Worm (Caenorhabditis elegans): ENCODE data around the gene F20G2.3.
A peak's percentile ranks its signal among the peaks of the same experiment; 100 is the strongest.

Gene F20G2.3

ce11 chrV:13808462-13808867 is 40.2 kb upstream of the F20G2.3 start (continued):
- TF ChIP-seq unc-39 (tag; optimal IDR thresholded peaks at IDR 0.05) (peak; percentile 7), elt-3 (tag; optimal IDR thresholded peaks at IDR 0.05) (no peak), ztf-11 (tag; optimal IDR thresholded peaks at IDR 0.05) (no peak), unc-55 (GFP tag; optimal IDR thresholded peaks at IDR 0.05) (peak; percentile 80), nhr-25 (tag; optimal IDR thresholded peaks at IDR 0.05) (no peak), mbf-1 (tag; optimal IDR thresholded peaks at IDR 0.05) (no peak), peb-1 (tag; optimal IDR thresholded peaks at IDR 0.05) (no peak), mdl-1 (tag; optimal IDR thresholded peaks at IDR 0.05) (no peak), fos-1 (tag; optimal IDR thresholded peaks at IDR 0.05) (peak; percentile 78), F13H6.1 (tag; optimal IDR thresholded peaks at IDR 0.05) (peak; percentile 89), lin-11 (tag; optimal IDR thresholded peaks at IDR 0.05) (peak; percentile 5), ceh-82 (tag; optimal IDR thresholded peaks at IDR 0.05) (no peak), gmeb-1 (tag; optimal IDR thresholded peaks at IDR 0.05) (peak; percentile 46), lin-13 (GFP tag; optimal IDR thresholded peaks at IDR 0.05) (peak; percentile 24)

ce11 chrV:13807232-13807631 is 38.9 kb upstream of the F20G2.3 start, which contains the start of gene swan-1:
Gene swan-1 (minus strand): TSS chrV:13807237.
- TF ChIP-seq sem-4 (tag; optimal IDR thresholded peaks at IDR 0.05) (peak; percentile 16), ceh-82 (tag; optimal IDR thresholded peaks at IDR 0.05) (no peak), elt-1 (tag; optimal IDR thresholded peaks at IDR 0.05) (no peak), unc-39 (tag; optimal IDR thresholded peaks at IDR 0.05) (no peak), unc-55 (GFP tag; optimal IDR thresholded peaks at IDR 0.05) (no peak), C34F6.9 (tag; optimal IDR thresholded peaks at IDR 0.05) (peak; percentile 3), F13H6.1 (tag; optimal IDR thresholded peaks at IDR 0.05) (peak; percentile 27), mab-5 (tag; optimal IDR thresholded peaks at IDR 0.05) (no peak), nhr-129 (tag; optimal IDR thresholded peaks at IDR 0.05) (peak; percentile 12), ztf-4 (tag; optimal IDR thresholded peaks at IDR 0.05) (no peak), ama-1 (optimal IDR thresholded peaks at IDR 0.05) (no peak), blmp-1 (tag; optimal IDR thresholded peaks at IDR 0.05; ENCODE audit: insufficient read depth) (peak; percentile 47), crh-2 (tag; optimal IDR thresholded peaks at IDR 0.05) (no peak), sma-9 (GFP tag; optimal IDR thresholded peaks at IDR 0.05) (peak; percentile 16), sma-9 (tag; optimal IDR thresholded peaks at IDR 0.05) (no peak), Y55F3AM.14 (GFP tag; optimal IDR thresholded peaks at IDR 0.05) (no peak), lsy-2 (tag; optimal IDR thresholded peaks at IDR 0.05) (peak in 1 of 2 experiments; percentile 35), alr-1 (tag; optimal IDR thresholded peaks at IDR 0.05) (no peak), peb-1 (tag; optimal IDR thresholded peaks at IDR 0.05) (no peak), skn-1 (tag; optimal IDR thresholded peaks at IDR 0.05) (no peak), nhr-23 (tag; optimal IDR thresholded peaks at IDR 0.05) (no peak)

- peak; percentile 30 for TF ChIP-seq nhr-129 (tag; optimal IDR thresholded peaks at IDR 0.05)
- no peak for TF ChIP-seq nhr-11 (tag; optimal IDR thresholded peaks at IDR 0.05)
Measured at ce11 chrV:13803902-13804301, 35.6 kb upstream of the F20G2.3 start, which contains the start of gene swan-2. Gene swan-2 (minus strand): TSS chrV:13804281.

ce11 chrV:13799190-13799589 is 30.9 kb upstream of the F20G2.3 start:
- TF ChIP-seq nhr-77 (tag; optimal IDR thresholded peaks at IDR 0.05) = no peak
- TF ChIP-seq lin-13 (GFP tag; optimal IDR thresholded peaks at IDR 0.05) = no peak
- TF ChIP-seq unc-39 (tag; optimal IDR thresholded peaks at IDR 0.05) = no peak
- no peak for TF ChIP-seq mab-5 (tag; optimal IDR thresholded peaks at IDR 0.05)
- no peak for TF ChIP-seq sma-9 (GFP tag; optimal IDR thresholded peaks at IDR 0.05)
- TF ChIP-seq sma-9 (tag; optimal IDR thresholded peaks at IDR 0.05) = no peak
- no peak for TF ChIP-seq F13H6.1 (tag; optimal IDR thresholded peaks at IDR 0.05)
- TF ChIP-seq mdl-1 (tag; optimal IDR thresholded peaks at IDR 0.05) = no peak
- TF ChIP-seq nhr-6 (tag; optimal IDR thresholded peaks at IDR 0.05) = no peak
- no peak for TF ChIP-seq peb-1 (tag; optimal IDR thresholded peaks at IDR 0.05)
- TF ChIP-seq crh-2 (tag; optimal IDR thresholded peaks at IDR 0.05) = no peak
- no peak for TF ChIP-seq aly-2 (tag; optimal IDR thresholded peaks at IDR 0.05)
- no peak for TF ChIP-seq unc-55 (GFP tag; optimal IDR thresholded peaks at IDR 0.05)
- TF ChIP-seq nhr-21 (tag; optimal IDR thresholded peaks at IDR 0.05) = no peak
- TF ChIP-seq skn-1 (tag; optimal IDR thresholded peaks at IDR 0.05) = no peak
- no peak for TF ChIP-seq lin-11 (tag; optimal IDR thresholded peaks at IDR 0.05)
- no peak for TF ChIP-seq ama-1 (optimal IDR thresholded peaks at IDR 0.05)

DNA sequence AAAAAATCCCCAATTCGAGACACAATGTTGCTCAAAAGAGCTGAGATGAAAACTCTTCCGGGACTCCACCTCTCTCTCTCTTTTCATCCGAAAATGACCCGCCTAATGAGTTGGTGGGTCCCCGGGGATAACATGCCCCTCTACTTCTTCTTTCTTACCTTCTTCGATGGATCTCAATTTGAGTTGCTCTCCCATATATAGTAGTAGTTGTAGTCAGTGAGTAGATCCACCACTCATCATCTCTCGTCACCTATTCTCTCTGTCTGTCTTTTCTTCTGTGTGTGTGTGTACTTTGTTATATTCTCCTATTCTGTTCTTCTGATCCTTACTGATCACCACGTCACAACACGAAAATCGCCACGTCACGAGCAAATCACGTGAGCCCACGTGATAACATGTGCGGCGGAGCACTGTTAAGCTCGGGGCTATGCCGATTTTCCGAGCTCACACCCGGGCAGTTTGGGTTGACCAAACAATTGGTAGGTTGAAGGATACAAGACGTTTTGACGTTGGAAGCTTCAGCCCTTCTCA is 28.0 kb upstream of the F20G2.3 start, which contains the start of gene twk-32:
Gene twk-32 (plus strand): TSS at position 396 of the 531 bp plus-strand sequence.
- TF ChIP-seq unc-55 (GFP tag; optimal IDR thresholded peaks at IDR 0.05) (no peak), lsy-2 (tag; optimal IDR thresholded peaks at IDR 0.05) (no peak), crh-2 (tag; optimal IDR thresholded peaks at IDR 0.05) (no peak), nhr-11 (tag; optimal IDR thresholded peaks at IDR 0.05) (no peak)
